Worm (Caenorhabditis elegans) whole organism, L4 larva: ENCODE measurements around the gene Y15E3A.4.

Experiments used
- D1046.2 ChIP-seq: fragments of 200-800 bp; sonication (Bioruptor generic); IDR thresholded peaks from 2 replicates; pipeline ENCODE4 v1.3.6; 2022; ENCODE audit warnings: missing genetic modification characterization, missing compliant biosample characterization
- F10B5.3 ChIP-seq: sonication (generic microtip); optimal IDR thresholded peaks from 2 replicates; lab custom pipeline; 2016; ENCODE audit warnings: mild to moderate bottlenecking, missing genetic modification characterization, missing compliant biosample characterization
- F26F4.8 ChIP-seq: fragments of 200-800 bp; sonication (Bioruptor generic); conservative IDR thresholded peaks from 2 replicates; pipeline ENCODE4 v1.3.6; 2022; ENCODE audit warnings: missing genetic modification characterization, missing compliant biosample characterization
- F37D6.2 ChIP-seq: sonication (generic microtip); optimal IDR thresholded peaks from 2 replicates; lab custom pipeline; 2016; ENCODE audit warnings: mild to moderate bottlenecking, missing genetic modification characterization, missing compliant biosample characterization
- T26A8.4 ChIP-seq: fragments of 200-800 bp; sonication (Bioruptor generic); IDR thresholded peaks from 2 replicates; pipeline ENCODE4 v1.3.6; 2022; ENCODE audit warnings: missing genetic modification characterization, missing compliant biosample characterization
- Y105C5A.15 ChIP-seq: fragments of 200-800 bp; sonication (Bioruptor generic); IDR thresholded peaks from 2 replicates; pipeline ENCODE4 v1.3.6; 2022; ENCODE audit warnings: missing genetic modification characterization, missing compliant biosample characterization
- Y5F2A.4 ChIP-seq: fragments of 200-800 bp; sonication (Bioruptor generic); optimal IDR thresholded peaks from 2 replicates; lab custom pipeline; 2018; ENCODE audit warnings: mild to moderate bottlenecking, missing genetic modification characterization, missing compliant biosample characterization
- aha-1 ChIP-seq: fragments of 150-350 bp; peaks from one replicate; lab custom pipeline; 2014; ENCODE audit warnings: missing biosample characterization, missing genetic modification characterization
- aly-2 ChIP-seq: sonication (generic microtip); optimal IDR thresholded peaks from 2 replicates; lab custom pipeline; 2018; ENCODE audit warnings: missing biosample characterization, missing genetic modification characterization
- arid-1 ChIP-seq: fragments of 200-800 bp; sonication (Bioruptor generic); conservative IDR thresholded peaks from 2 replicates; pipeline ENCODE4 v1.3.6; 2022; ENCODE audit warnings: missing genetic modification reagents, missing genetic modification characterization, missing compliant biosample characterization
- ceh-44 ChIP-seq: fragments of 200-800 bp; sonication (Bioruptor generic); IDR thresholded peaks from 2 replicates; pipeline ENCODE4 v1.3.6; 2022; ENCODE audit warnings: missing genetic modification reagents, missing genetic modification characterization, missing compliant biosample characterization
- ces-1 ChIP-seq: fragments of 150-350 bp; sonication (generic microtip); optimal IDR thresholded peaks from 4 replicates; lab custom pipeline; 2014; ENCODE audit warnings: missing biosample characterization, missing genetic modification reagents, missing genetic modification characterization
- ctbp-1 ChIP-seq: fragments of 200-800 bp; sonication (Bioruptor generic); IDR thresholded peaks from 2 replicates; pipeline ENCODE4 v1.3.6; 2022; ENCODE audit warnings: missing genetic modification reagents, missing genetic modification characterization, missing compliant biosample characterization
- daf-16 ChIP-seq, 3 experiments: sonication (generic microtip); optimal IDR thresholded peaks; 2 replicates each; lab custom pipeline; 2016 to 2017; ENCODE audit warnings: missing genetic modification characterization in 3 of 3, missing genetic modification reagents in 3 of 3, mild to moderate bottlenecking in 2 of 3, missing compliant biosample characterization in 2 of 3, missing biosample characterization in 1 of 3, moderate library complexity in 1 of 3
- daf-19 ChIP-seq: fragments of 200-800 bp; sonication (Bioruptor generic); conservative IDR thresholded peaks from 2 replicates; pipeline ENCODE4 v1.3.6; 2022; ENCODE audit warnings: missing genetic modification characterization, missing compliant biosample characterization
- dmd-9 ChIP-seq: fragments of 200-800 bp; sonication (Bioruptor generic); IDR thresholded peaks from 2 replicates; pipeline ENCODE4 v1.3.6; 2022; ENCODE audit warnings: missing genetic modification reagents, missing genetic modification characterization, missing compliant biosample characterization
- dpl-1 ChIP-seq: fragments of 150-350 bp; optimal IDR thresholded peaks from 2 replicates; lab custom pipeline; 2014; ENCODE audit warnings: missing biosample characterization, missing genetic modification reagents, missing genetic modification characterization
- dve-1 ChIP-seq: sonication (generic microtip); optimal IDR thresholded peaks from 2 replicates; lab custom pipeline; 2017; ENCODE audit warnings: antibody characterized with exemption, mild to moderate bottlenecking, missing genetic modification characterization, missing compliant biosample characterization; ENCODE audit not compliant: insufficient read depth
- egl-43 ChIP-seq: fragments of 200-800 bp; sonication (Bioruptor generic); IDR thresholded peaks from 2 replicates; pipeline ENCODE4 v1.3.6; 2022; ENCODE audit warnings: missing genetic modification reagents, missing genetic modification characterization, missing compliant biosample characterization
- fkh-10 ChIP-seq: fragments of 150-350 bp; optimal IDR thresholded peaks from 2 replicates; lab custom pipeline; 2014; ENCODE audit warnings: missing biosample characterization, missing genetic modification reagents, missing genetic modification characterization
- gei-8 ChIP-seq: fragments of 200-800 bp; sonication (Bioruptor generic); optimal IDR thresholded peaks from 2 replicates; lab custom pipeline; 2018; ENCODE audit warnings: mild to moderate bottlenecking, missing genetic modification characterization, missing compliant biosample characterization
- hif-1 ChIP-seq, 2 experiments: sonication (generic microtip); optimal IDR thresholded peaks; 2 replicates each; lab custom pipeline; 2016 to 2017; ENCODE audit warnings: missing compliant biosample characterization in 2 of 2, missing genetic modification characterization in 2 of 2, missing genetic modification reagents in 2 of 2, missing genotype in 2 of 2, mild to moderate bottlenecking in 1 of 2
- hlh-11 ChIP-seq: fragments of 200-800 bp; sonication (Bioruptor generic); optimal IDR thresholded peaks from 2 replicates; lab custom pipeline; 2018; ENCODE audit warnings: mild to moderate bottlenecking, missing genetic modification characterization, missing compliant biosample characterization
- lim-7 ChIP-seq: fragments of 200-800 bp; sonication (Bioruptor generic); IDR thresholded peaks from 2 replicates; pipeline ENCODE4 v1.3.6; 2022; ENCODE audit warnings: missing genetic modification characterization, missing compliant biosample characterization
- lin-1 ChIP-seq: fragments of 200-800 bp; sonication (Bioruptor generic); IDR thresholded peaks from 2 replicates; pipeline ENCODE4 v1.3.6; 2022; ENCODE audit warnings: missing genetic modification reagents, missing genetic modification characterization, missing compliant biosample characterization
- lin-15B ChIP-seq: fragments of 150-350 bp; sonication (generic microtip); optimal IDR thresholded peaks from 3 replicates; lab custom pipeline; 2014; ENCODE audit warnings: missing biosample characterization, missing genetic modification characterization
- lin-29 ChIP-seq: fragments of 200-800 bp; sonication (Bioruptor generic); IDR thresholded peaks from 2 replicates; pipeline ENCODE4 v1.3.6; 2022; ENCODE audit warnings: missing genetic modification reagents, missing genetic modification characterization, missing compliant biosample characterization
- lin-39 ChIP-seq: fragments of 150-350 bp; optimal IDR thresholded peaks from 2 replicates; lab custom pipeline; 2014; ENCODE audit warnings: missing biosample characterization, missing genetic modification reagents, missing genetic modification characterization
- lir-3 ChIP-seq: sonication (generic microtip); optimal IDR thresholded peaks from 2 replicates; lab custom pipeline; 2016; ENCODE audit warnings: mild to moderate bottlenecking, missing genetic modification characterization, missing compliant biosample characterization
- madf-9 ChIP-seq: fragments of 200-800 bp; sonication (Bioruptor generic); conservative IDR thresholded peaks from 2 replicates; pipeline ENCODE4 v1.3.6; 2022; ENCODE audit warnings: missing genetic modification reagents, missing genetic modification characterization, missing compliant biosample characterization
- mes-2 ChIP-seq: sonication (generic microtip); optimal IDR thresholded peaks from 2 replicates; lab custom pipeline; 2016; ENCODE audit warnings: missing genotype, mild to moderate bottlenecking, missing genetic modification characterization, missing compliant biosample characterization; ENCODE audit not compliant: poor library complexity, severe bottlenecking
- mxl-2 ChIP-seq: fragments of 200-800 bp; sonication (Bioruptor generic); conservative IDR thresholded peaks from 2 replicates; pipeline ENCODE4 v1.3.6; 2022; ENCODE audit warnings: missing genetic modification reagents, missing genetic modification characterization, missing compliant biosample characterization
- nhr-10 ChIP-seq: fragments of 150-350 bp; optimal IDR thresholded peaks from 2 replicates; lab custom pipeline; 2014; ENCODE audit warnings: missing biosample characterization, missing genetic modification characterization
- nhr-111 ChIP-seq: fragments of 200-800 bp; sonication (Bioruptor generic); optimal IDR thresholded peaks from 2 replicates; lab custom pipeline; 2018; ENCODE audit warnings: mild to moderate bottlenecking, missing genetic modification characterization, missing compliant biosample characterization
- nhr-237 ChIP-seq: sonication (generic microtip); optimal IDR thresholded peaks from 2 replicates; lab custom pipeline; 2017; ENCODE audit warnings: missing biosample characterization, missing genetic modification characterization
- nhr-41 ChIP-seq: fragments of 200-800 bp; sonication (Bioruptor generic); IDR thresholded peaks from 2 replicates; pipeline ENCODE4 v1.3.6; 2022; ENCODE audit warnings: missing genetic modification reagents, missing genetic modification characterization, missing compliant biosample characterization
- nhr-48 ChIP-seq: sonication (generic microtip); optimal IDR thresholded peaks from 2 replicates; lab custom pipeline; 2016; ENCODE audit warnings: mild to moderate bottlenecking, missing genetic modification characterization, missing compliant biosample characterization
- nhr-77 ChIP-seq: fragments of 150-350 bp; optimal IDR thresholded peaks from 2 replicates; lab custom pipeline; 2014; ENCODE audit warnings: missing biosample characterization, missing genetic modification characterization
- saeg-2 ChIP-seq: fragments of 200-800 bp; sonication (Bioruptor generic); IDR thresholded peaks from 2 replicates; pipeline ENCODE4 v1.3.6; 2022; ENCODE audit warnings: missing genetic modification reagents, missing genetic modification characterization, missing compliant biosample characterization
- snpc-1.2 ChIP-seq: fragments of 200-800 bp; sonication (Bioruptor generic); IDR thresholded peaks from 2 replicates; pipeline ENCODE4 v1.3.6; 2022; ENCODE audit warnings: missing genetic modification reagents, missing genetic modification characterization, missing compliant biosample characterization
- snpc-4 ChIP-seq: fragments of 150-350 bp; optimal IDR thresholded peaks from 2 replicates; lab custom pipeline; 2014; ENCODE audit warnings: missing biosample characterization, missing genetic modification characterization
- spr-3 ChIP-seq: fragments of 200-800 bp; sonication (Bioruptor generic); optimal IDR thresholded peaks from 2 replicates; lab custom pipeline; 2018; ENCODE audit warnings: mild to moderate bottlenecking, missing genetic modification characterization, missing compliant biosample characterization
- tag-97 ChIP-seq: fragments of 200-800 bp; sonication (Bioruptor generic); IDR thresholded peaks from 2 replicates; pipeline ENCODE4 v1.3.6; 2022; ENCODE audit warnings: missing genetic modification characterization, missing compliant biosample characterization
- tra-1 ChIP-seq: fragments of 200-800 bp; sonication (Bioruptor generic); IDR thresholded peaks from 2 replicates; pipeline ENCODE4 v1.3.6; 2022; ENCODE audit warnings: missing genetic modification reagents, missing genetic modification characterization, missing compliant biosample characterization
- vab-7 ChIP-seq: fragments of 200-800 bp; sonication (Bioruptor generic); IDR thresholded peaks from 2 replicates; pipeline ENCODE4 v1.3.6; 2022; ENCODE audit warnings: missing genetic modification reagents, missing genetic modification characterization, missing compliant biosample characterization
- zag-1 ChIP-seq: fragments of 150-350 bp; optimal IDR thresholded peaks from 2 replicates; lab custom pipeline; 2014; ENCODE audit warnings: missing biosample characterization, missing genetic modification characterization
- zfp-2 ChIP-seq: sonication (generic microtip); optimal IDR thresholded peaks from 2 replicates; lab custom pipeline; 2016; ENCODE audit warnings: mild to moderate bottlenecking, missing genetic modification characterization, missing compliant biosample characterization
- zfp-3 ChIP-seq: fragments of 200-800 bp; sonication (Bioruptor generic); conservative IDR thresholded peaks from 2 replicates; pipeline ENCODE4 v1.3.6; 2022; ENCODE audit warnings: missing genetic modification reagents, missing genetic modification characterization, missing compliant biosample characterization
- zip-11 ChIP-seq: fragments of 200-800 bp; sonication (Bioruptor generic); IDR thresholded peaks from 2 replicates; pipeline ENCODE4 v1.3.6; 2022; ENCODE audit warnings: missing genetic modification characterization, missing compliant biosample characterization
- zip-2 ChIP-seq: fragments of 150-350 bp; optimal IDR thresholded peaks from 2 replicates; lab custom pipeline; 2014; ENCODE audit warnings: missing biosample characterization, missing genetic modification characterization
- ztf-11 ChIP-seq: fragments of 150-350 bp; optimal IDR thresholded peaks from 2 replicates; lab custom pipeline; 2014; ENCODE audit warnings: missing biosample characterization, missing genetic modification characterization

Gene Y15E3A.4

ce11 chrX:15373415-15374048, 42.8 kb downstream of the Y15E3A.4 start (continued):
- no peak for TF ChIP-seq zfp-2
- TF ChIP-seq ztf-11 (tag; lab: Kevin White, UChicago) = no peak
- TF ChIP-seq lin-39 (tag; lab: Kevin White, UChicago) = no peak
- TF ChIP-seq F26F4.8 (GFP tag; lab: Robert Waterston, UW) = no peak
- TF ChIP-seq dmd-9 (GFP tag; lab: Robert Waterston, UW) = no peak
- TF ChIP-seq vab-7 (GFP tag; lab: Robert Waterston, UW) = no peak
- no peak for TF ChIP-seq nhr-41 (GFP tag; lab: Robert Waterston, UW)
- no peak for TF ChIP-seq arid-1 (GFP tag; lab: Robert Waterston, UW)
- no peak for TF ChIP-seq mxl-2 (GFP tag; lab: Robert Waterston, UW)
- TF ChIP-seq D1046.2 (GFP tag; lab: Robert Waterston, UW) = no peak
- TF ChIP-seq Y5F2A.4 (GFP tag; lab: Kevin White, UChicago) = no peak
- TF ChIP-seq fkh-10 (GFP tag; lab: Kevin White, UChicago) = peak; percentile 5
- TF ChIP-seq lin-1 (GFP tag; lab: Robert Waterston, UW) = no peak
- TF ChIP-seq F37D6.2 (tag; lab: Kevin White, UChicago) = peak; percentile 28
- no peak for TF ChIP-seq saeg-2
- no peak for TF ChIP-seq nhr-10 (tag; lab: Kevin White, UChicago)
- no peak for TF ChIP-seq tag-97 (GFP tag; lab: Robert Waterston, UW)
- TF ChIP-seq dve-1 (tag; lab: Kevin White, UChicago) = peak; percentile 63
- no peak for TF ChIP-seq spr-3 (GFP tag; lab: Kevin White, UChicago)
- no peak for TF ChIP-seq tra-1
- TF ChIP-seq lim-7 (GFP tag; lab: Robert Waterston, UW) = no peak
- TF ChIP-seq aha-1 (tag; lab: Kevin White, UChicago) = peak; percentile 96
- TF ChIP-seq zip-11 = no peak
- TF ChIP-seq madf-9 (GFP tag; lab: Robert Waterston, UW) = no peak
- no peak for TF ChIP-seq nhr-111 (GFP tag; lab: Kevin White, UChicago)
- TF ChIP-seq zag-1 (tag; lab: Kevin White, UChicago) = no peak
- TF ChIP-seq daf-19 (GFP tag; lab: Robert Waterston, UW) = no peak
- no peak for TF ChIP-seq lir-3 (tag; lab: Kevin White, UChicago)
- TF ChIP-seq zfp-3 (GFP tag; lab: Robert Waterston, UW) = no peak
- TF ChIP-seq nhr-237 (tag; lab: Kevin White, UChicago) = no peak
- TF ChIP-seq nhr-77 (tag; lab: Kevin White, UChicago) = no peak
- TF ChIP-seq daf-16 (GFP tag; optimal IDR thresholded peaks at IDR 0.05; lab: Kevin White, UChicago) = no peak
- TF ChIP-seq daf-16 (tag; optimal IDR thresholded peaks at IDR 0.05; lab: Kevin White, UChicago) = peak; percentile 75
- no peak for TF ChIP-seq ceh-44
- no peak for TF ChIP-seq lin-29 (GFP tag; lab: Robert Waterston, UW)
- no peak for TF ChIP-seq Y105C5A.15 (GFP tag; lab: Robert Waterston, UW)
- TF ChIP-seq gei-8 (GFP tag; lab: Kevin White, UChicago) = no peak
- peak; percentile 65 for TF ChIP-seq hlh-11 (tag; lab: Kevin White, UChicago)
- no peak for TF ChIP-seq zip-2 (tag; lab: Kevin White, UChicago)
- TF ChIP-seq snpc-4 (tag; lab: Kevin White, UChicago) = no peak
- TF ChIP-seq lin-15B (tag; lab: Kevin White, UChicago) = no peak
- peak; percentile 35 for TF ChIP-seq mes-2 (tag; lab: Kevin White, UChicago)
- TF ChIP-seq ces-1 (GFP tag; lab: Kevin White, UChicago) = no peak
- no peak for TF ChIP-seq snpc-1.2 (GFP tag; lab: Robert Waterston, UW)
- peak; percentile 54; the same call in 1 of the 2 replicates for TF ChIP-seq ctbp-1 (GFP tag; lab: Robert Waterston, UW)
- TF ChIP-seq F10B5.3 (tag; lab: Kevin White, UChicago) = no peak
- peak; percentile 67 for TF ChIP-seq egl-43
- no peak for TF ChIP-seq aly-2 (tag; lab: Kevin White, UChicago)
- TF ChIP-seq nhr-48 (tag; lab: Kevin White, UChicago) = no peak
- peak; percentile 47 for TF ChIP-seq T26A8.4 (GFP tag; lab: Robert Waterston, UW)
- TF ChIP-seq hif-1 (tag; optimal IDR thresholded peaks at IDR 0.05; lab: Kevin White, UChicago) = no peak
- no peak for TF ChIP-seq dpl-1 (GFP tag; lab: Kevin White, UChicago)
